Fruit fly (Drosophila melanogaster): ENCODE measurements around the gene CG13895.

CG13895 gene

dm6 chr3L:738523-739356 lies 30.7 kb upstream of the CG13895 start (continued):
- peak; percentile 85 for TF ChIP-seq CG10462 (GFP tag; optimal IDR thresholded peaks at IDR 0.05)
- peak; percentile 53 for TF ChIP-seq Usf (GFP tag; optimal IDR thresholded peaks at IDR 0.05)
- TF ChIP-seq luna (GFP tag; optimal IDR thresholded peaks at IDR 0.05): no peak
- TF ChIP-seq CG2875 (GFP tag; optimal IDR thresholded peaks at IDR 0.05): peak; percentile 90
- peak; percentile 79 for TF ChIP-seq CG7357 (GFP tag; IDR thresholded peaks at IDR 0.05)
- peak; percentile 88 for TF ChIP-seq CG32767 (GFP tag; IDR thresholded peaks at IDR 0.05)
- TF ChIP-seq pb (GFP tag; optimal IDR thresholded peaks at IDR 0.05): peak; percentile 34
- TF ChIP-seq CG4328 (GFP tag; optimal IDR thresholded peaks at IDR 0.05): peak; percentile 82
- TF ChIP-seq Sin3A (optimal IDR thresholded peaks at IDR 0.05): no peak
- peak; percentile 78 for TF ChIP-seq D19A (tag; optimal IDR thresholded peaks at IDR 0.05)
- peak; percentile 45 for TF ChIP-seq CG17186 (GFP tag; optimal IDR thresholded peaks at IDR 0.05)
- no peak for TF ChIP-seq CG13287 (GFP tag; IDR thresholded peaks at IDR 0.05; ENCODE audit: partially characterized antibody)
- TF ChIP-seq CG34224 (GFP tag; IDR thresholded peaks at IDR 0.05; ENCODE audit: partially characterized antibody): no peak
- TF ChIP-seq CG12104 (GFP tag; optimal IDR thresholded peaks at IDR 0.05): peak; percentile 83
- peak; percentile 94 for TF ChIP-seq CG34422 (GFP tag; IDR thresholded peaks at IDR 0.05)
- no peak for TF ChIP-seq disco-r (GFP tag; optimal IDR thresholded peaks at IDR 0.05)
- TF ChIP-seq Gsc (GFP tag; IDR thresholded peaks at IDR 0.05): peak; percentile 70
- TF ChIP-seq ftz-f1 (GFP tag; optimal IDR thresholded peaks at IDR 0.05): peak; percentile 28
- TF ChIP-seq Elba2 (GFP tag; optimal IDR thresholded peaks at IDR 0.05): peak; percentile 52
- no peak for TF ChIP-seq Poxn (GFP tag; IDR thresholded peaks at IDR 0.05)
- TF ChIP-seq CG11398 (GFP tag; optimal IDR thresholded peaks at IDR 0.05): no peak
- peak in 1 of 2 experiments; percentile 50 for TF ChIP-seq crp (GFP tag; optimal IDR thresholded peaks at IDR 0.05)
- peak; percentile 88 for TF ChIP-seq ind (GFP tag; optimal IDR thresholded peaks at IDR 0.05)
- TF ChIP-seq CG4617 (GFP tag; optimal IDR thresholded peaks at IDR 0.05; ENCODE audit: borderline replicate concordance): peak; percentile 58
- TF ChIP-seq CG5245 (GFP tag; optimal IDR thresholded peaks at IDR 0.05): peak; percentile 92
- TF ChIP-seq lov (optimal IDR thresholded peaks at IDR 0.05): no peak
- TF ChIP-seq lov (GFP tag; IDR thresholded peaks at IDR 0.05): peak; percentile 92
- TF ChIP-seq Eip74EF (GFP tag; optimal IDR thresholded peaks at IDR 0.05): peak in 1 of 2 experiments; percentile 94
- no peak for TF ChIP-seq fd102C (GFP tag; optimal IDR thresholded peaks at IDR 0.05)
- peak; percentile 67 for TF ChIP-seq toy (GFP tag; IDR thresholded peaks at IDR 0.05)
- TF ChIP-seq exex (tag; optimal IDR thresholded peaks at IDR 0.05): peak; percentile 56
- peak; percentile 96 for TF ChIP-seq Xrp1 (GFP tag; IDR thresholded peaks at IDR 0.05)
- peak; percentile 76 for TF ChIP-seq CG11085 (GFP tag; IDR thresholded peaks at IDR 0.05)
- peak; percentile 11 for TF ChIP-seq Antp (GFP tag; optimal IDR thresholded peaks at IDR 0.05)
- TF ChIP-seq ATbp (GFP tag; optimal IDR thresholded peaks at IDR 0.05): peak; percentile 93
- no peak for TF ChIP-seq CG7963 (GFP tag; IDR thresholded peaks at IDR 0.05; ENCODE audit: partially characterized antibody)
- TF ChIP-seq Drgx (GFP tag; IDR thresholded peaks at IDR 0.05): peak; percentile 94
- TF ChIP-seq CG13775 (GFP tag; optimal IDR thresholded peaks at IDR 0.05): peak; percentile 89
- TF ChIP-seq nerfin-2 (GFP tag; IDR thresholded peaks at IDR 0.05; ENCODE audit: partially characterized antibody): no peak
- peak; percentile 85 for TF ChIP-seq CG3847 (GFP tag; IDR thresholded peaks at IDR 0.05)
- no peak for TF ChIP-seq Dip2 (GFP tag; IDR thresholded peaks at IDR 0.05)
- TF ChIP-seq CG16863 (GFP tag; optimal IDR thresholded peaks at IDR 0.05): peak; percentile 48
- peak; percentile 90 for TF ChIP-seq CG30403 (GFP tag; optimal IDR thresholded peaks at IDR 0.05)
- TF ChIP-seq peb (GFP tag; IDR thresholded peaks at IDR 0.05): peak; percentile 76
- TF ChIP-seq CG10147 (GFP tag; optimal IDR thresholded peaks at IDR 0.05): peak; percentile 91
- TF ChIP-seq CG2120 (GFP tag; optimal IDR thresholded peaks at IDR 0.05): peak; percentile 78
- peak; percentile 61 for TF ChIP-seq CG6654 (GFP tag; optimal IDR thresholded peaks at IDR 0.05)
- peak; percentile 91 for TF ChIP-seq Xbp1 (GFP tag; optimal IDR thresholded peaks at IDR 0.05)
- peak; percentile 68 for TF ChIP-seq Deaf1 (tag; optimal IDR thresholded peaks at IDR 0.05)

All from whole organism, embryonic.